Fruit fly (Drosophila melanogaster) whole organism, pupa: ENCODE data around the gene SmD1.

Experiments used
- CG12605 ChIP-seq: fragments of 200-800 bp; sonication (Bioruptor generic); IDR thresholded peaks from 2 replicates; pipeline ENCODE4 v1.3.6; 2022; ENCODE audit warnings: missing biosample characterization, missing genetic modification characterization
- CG15710 ChIP-seq: fragments of 200-800 bp; sonication (Bioruptor generic); optimal IDR thresholded peaks from 2 replicates; lab custom pipeline; 2018; ENCODE audit warnings: missing biosample characterization, mild to moderate bottlenecking, missing genetic modification characterization, moderate library complexity
- CG17806 ChIP-seq: fragments of 200-800 bp; sonication (Bioruptor generic); optimal IDR thresholded peaks from 2 replicates; lab custom pipeline; 2018; ENCODE audit warnings: missing biosample characterization, mild to moderate bottlenecking, missing genetic modification characterization, moderate library complexity
- CG32121 ChIP-seq: fragments of 200-800 bp; sonication (Bioruptor generic); IDR thresholded peaks from 2 replicates; pipeline ENCODE4 v1.3.6; 2022; ENCODE audit warnings: missing biosample characterization, missing genetic modification characterization
- CG8301 ChIP-seq: fragments of 200-800 bp; sonication (Bioruptor generic); optimal IDR thresholded peaks from 2 replicates; lab custom pipeline; 2018; ENCODE audit warnings: missing biosample characterization, mild to moderate bottlenecking, missing genetic modification characterization
- CG9948 ChIP-seq: fragments of 200-800 bp; sonication (Bioruptor generic); optimal IDR thresholded peaks from 2 replicates; lab custom pipeline; 2018; ENCODE audit warnings: missing biosample characterization, mild to moderate bottlenecking, missing genetic modification characterization, moderate library complexity
- D1 ChIP-seq: fragments of 200-800 bp; sonication (Bioruptor generic); optimal IDR thresholded peaks from 2 replicates; lab custom pipeline; 2018; ENCODE audit warnings: missing biosample characterization, mild to moderate bottlenecking, missing genetic modification characterization, moderate library complexity
- EcR ChIP-seq: fragments of 200-800 bp; sonication (Bioruptor generic); optimal IDR thresholded peaks from 3 replicates; lab custom pipeline; 2019; ENCODE audit warnings: missing biosample characterization, missing genetic modification characterization, mild to moderate bottlenecking, moderate library complexity, missing genetic modification reagents
- Pif1A ChIP-seq: fragments of 200-800 bp; sonication (Bioruptor generic); optimal IDR thresholded peaks from 3 replicates; lab custom pipeline; 2016; ENCODE audit warnings: missing biosample characterization, missing genetic modification characterization
- gl ChIP-seq: fragments of 200-800 bp; sonication (Bioruptor generic); optimal IDR thresholded peaks from 2 replicates; lab custom pipeline; 2018; ENCODE audit warnings: missing biosample characterization, mild to moderate bottlenecking, missing genetic modification characterization

DNA sequence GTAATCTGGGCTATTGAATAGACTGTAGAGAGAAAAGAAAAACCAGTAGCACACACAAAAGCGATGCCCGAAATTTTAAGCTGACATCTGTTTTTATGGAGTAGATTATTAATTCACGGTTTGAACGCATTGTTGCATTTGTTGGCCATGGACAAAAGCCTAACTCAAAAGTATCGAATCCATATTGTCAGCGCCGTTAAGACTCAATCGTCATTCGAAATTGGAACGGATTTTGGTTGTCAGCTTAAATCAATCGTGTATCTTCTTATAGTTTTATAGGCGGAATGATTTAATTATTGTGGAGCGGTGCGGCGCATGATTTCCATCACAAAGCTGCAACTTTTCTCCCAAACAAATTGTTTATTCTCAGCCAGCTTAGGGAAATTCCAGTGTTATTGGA, 23.0 kb downstream of the SmD1 start:
- TF ChIP-seq gl (tag; lab: Kevin White, UChicago) (no peak), CG9948 (no peak), CG17806 (tag; lab: Kevin White, UChicago) (no peak), CG15710 (no peak), EcR (GFP tag; lab: Kevin White, UChicago) (no peak), CG8301 (tag; lab: Kevin White, UChicago) (no peak), CG12605 (no peak), CG32121 (GFP tag; lab: Robert Waterston, UW) (no peak), D1 (tag; lab: Kevin White, UChicago) (no peak), Pif1A (GFP tag; lab: Kevin White, UChicago) (no peak)
